Fruit fly (Drosophila melanogaster): ENCODE measurements around the gene Ccdc85.

The Ccdc85 gene

dm6 chr2L:3039774-3040173 lies 40.7 kb downstream of the Ccdc85 start, which contains the start of the genes cnir and CG17221 (continued):
- TF ChIP-seq ab (GFP tag; optimal IDR thresholded peaks at IDR 0.05): no peak
- TF ChIP-seq CG16815 (GFP tag; optimal IDR thresholded peaks at IDR 0.05): peak; percentile 15
- TF ChIP-seq Hr51 (GFP tag; optimal IDR thresholded peaks at IDR 0.05): peak; percentile 60 to 66
- no peak for TF ChIP-seq run (tag; optimal IDR thresholded peaks at IDR 0.05)
- TF ChIP-seq caup (GFP tag; optimal IDR thresholded peaks at IDR 0.05; ENCODE audit: severe bottlenecking): peak; percentile 58
- no peak for TF ChIP-seq CG43689 (GFP tag; IDR thresholded peaks at IDR 0.05)
- peak; percentile 59 for TF ChIP-seq CG30020 (tag; optimal IDR thresholded peaks at IDR 0.05)
- no peak for TF ChIP-seq toy (GFP tag; IDR thresholded peaks at IDR 0.05)
- TF ChIP-seq Med (GFP tag): peak; percentile 97
- TF ChIP-seq CG11723 (GFP tag; optimal IDR thresholded peaks at IDR 0.05): peak; percentile 34
- no peak for TF ChIP-seq inv (GFP tag; IDR thresholded peaks at IDR 0.05; ENCODE audit: partially characterized antibody)
- peak in 1 of 2 experiments; percentile 59 for TF ChIP-seq bsh (GFP tag; optimal IDR thresholded peaks at IDR 0.05)
- TF ChIP-seq CG1647 (GFP tag; optimal IDR thresholded peaks at IDR 0.05): peak; percentile 19
- TF ChIP-seq CHES-1-like (GFP tag; optimal IDR thresholded peaks at IDR 0.05): peak; percentile 79
- TF ChIP-seq CG7786 (GFP tag; optimal IDR thresholded peaks at IDR 0.05): peak; percentile 49
- no peak for TF ChIP-seq ken (GFP tag; IDR thresholded peaks at IDR 0.05)
- TF ChIP-seq ttk (GFP tag; IDR thresholded peaks at IDR 0.05): peak; percentile 69; the same call in 1 of the 2 replicates
- TF ChIP-seq jing (GFP tag; optimal IDR thresholded peaks at IDR 0.05): no peak
- TF ChIP-seq CG1832 (GFP tag; optimal IDR thresholded peaks at IDR 0.05): no peak
- TF ChIP-seq CG2199 (GFP tag; IDR thresholded peaks at IDR 0.05): 0 out of 3 replicates have a peak, but pooled peaks have one; percentile 18
- TF ChIP-seq CG15601 (tag; optimal IDR thresholded peaks at IDR 0.05): peak; percentile 49
- TF ChIP-seq pan (optimal IDR thresholded peaks at IDR 0.05): no peak
- TF ChIP-seq pan (GFP tag; optimal IDR thresholded peaks at IDR 0.05 in 1 of 2, IDR thresholded peaks at IDR 0.05 in 1 of 2): no peak
- TF ChIP-seq B-H2 (GFP tag; optimal IDR thresholded peaks at IDR 0.05): peak; percentile 88
- TF ChIP-seq NC2β (GFP tag; optimal IDR thresholded peaks at IDR 0.05): peak; percentile 74
- peak; percentile 22 for TF ChIP-seq CG31365 (tag; optimal IDR thresholded peaks at IDR 0.05)
- TF ChIP-seq en (GFP tag; optimal IDR thresholded peaks at IDR 0.05): peak; percentile 39
- peak; percentile 72 for TF ChIP-seq CG9817 (tag; optimal IDR thresholded peaks at IDR 0.05)
- TF ChIP-seq CG6813 (GFP tag; optimal IDR thresholded peaks at IDR 0.05): no peak
- peak; percentile 73 for TF ChIP-seq gem (tag; optimal IDR thresholded peaks at IDR 0.05)
- TF ChIP-seq CG4707 (GFP tag; optimal IDR thresholded peaks at IDR 0.05): no peak
- TF ChIP-seq CG34224 (GFP tag; IDR thresholded peaks at IDR 0.05; ENCODE audit: partially characterized antibody): peak; percentile 53
- peak; percentile 72 for TF ChIP-seq Sry-δ (GFP tag; optimal IDR thresholded peaks at IDR 0.05)
- peak; percentile 58 for TF ChIP-seq CG13775 (GFP tag; optimal IDR thresholded peaks at IDR 0.05)
- peak; percentile 68 for TF ChIP-seq CG4854 (GFP tag; optimal IDR thresholded peaks at IDR 0.05)
- no peak; the same call in 2 of the 3 replicates for TF ChIP-seq ase (GFP tag; IDR thresholded peaks at IDR 0.05)
- peak; percentile 53 for TF ChIP-seq slou (GFP tag; optimal IDR thresholded peaks at IDR 0.05)
- no peak for TF ChIP-seq Neu2 (GFP tag; optimal IDR thresholded peaks at IDR 0.05; ENCODE audit: borderline replicate concordance)
- peak; percentile 51 for TF ChIP-seq Atf-2 (GFP tag; optimal IDR thresholded peaks at IDR 0.05)
- peak; percentile 73 for TF ChIP-seq CG7928 (GFP tag; optimal IDR thresholded peaks at IDR 0.05)
- peak; percentile 85 for TF ChIP-seq CG13624 (GFP tag; optimal IDR thresholded peaks at IDR 0.05)
- peak; percentile 38 for TF ChIP-seq NC2α (GFP tag; optimal IDR thresholded peaks at IDR 0.05)
- TF ChIP-seq scrt (GFP tag; optimal IDR thresholded peaks at IDR 0.05): peak; percentile 43
- TF ChIP-seq fd3F (GFP tag; optimal IDR thresholded peaks at IDR 0.05): peak; percentile 58
- TF ChIP-seq bcd (GFP tag; optimal IDR thresholded peaks at IDR 0.05): peak; percentile 51
- TF ChIP-seq CG17612 (GFP tag; IDR thresholded peaks at IDR 0.05): no peak
- TF ChIP-seq org-1 (GFP tag; optimal IDR thresholded peaks at IDR 0.05): no peak
- TF ChIP-seq dan (GFP tag; IDR thresholded peaks at IDR 0.05): no peak
- TF ChIP-seq CG8359 (GFP tag; optimal IDR thresholded peaks at IDR 0.05; ENCODE audit: borderline replicate concordance): no peak
- TF ChIP-seq CG2678 (tag; optimal IDR thresholded peaks at IDR 0.05): peak; percentile 71

All from whole organism, embryonic.